Fruit fly (Drosophila melanogaster) whole organism: Measurements from ENCODE around the gene Ccn.

Source experiments
- CG8478 ChIP-seq: fragments of >200 bp; optimal IDR thresholded peaks from 2 replicates; lab custom pipeline; 2018; ENCODE audit warnings: inconsistent platforms
- Dll ChIP-seq: fragments of >200 bp; optimal IDR thresholded peaks from 2 replicates; lab custom pipeline; 2017
- EcR ChIP-seq, 2 experiments: fragments of >200 bp; optimal IDR thresholded peaks; 2 replicates each; lab custom pipeline; 2017; ENCODE audit warnings: missing biosample characterization in 2 of 2, missing genetic modification characterization in 2 of 2, missing genetic modification reagents in 2 of 2
- pan ChIP-seq: fragments of >200 bp; optimal IDR thresholded peaks from 2 replicates; lab custom pipeline; 2017
- psq ChIP-seq: fragments of >200 bp; optimal IDR thresholded peaks from 2 replicates; lab custom pipeline; 2017

dm6 chr3L:17658423-17659267 lies 31.2 kb upstream of the Ccn start:
- TF ChIP-seq CG8478 (lab: Kevin White, UChicago) (no peak), psq (lab: Kevin White, UChicago) (no peak), EcR (GFP tag; optimal IDR thresholded peaks at IDR 0.05; lab: Kevin White, UChicago) (no peak), Dll (lab: Kevin White, UChicago) (no peak), pan (lab: Kevin White, UChicago) (no peak)
